Worm (Caenorhabditis elegans) whole organism, late embryonic: ENCODE results near the gene srg-25.

Source experiments
- K02D7.2 ChIP-seq: sonication (generic microtip); optimal IDR thresholded peaks from 2 replicates; lab custom pipeline; 2017; ENCODE audit warnings: mild to moderate bottlenecking, missing genetic modification characterization, missing compliant biosample characterization
- K09A11.1 ChIP-seq: sonication (generic microtip); optimal IDR thresholded peaks from 2 replicates; lab custom pipeline; 2017; ENCODE audit warnings: antibody characterized with exemption, mild to moderate bottlenecking, missing genetic modification characterization, missing compliant biosample characterization; ENCODE audit not compliant: insufficient read depth
- T23F11.4 ChIP-seq: fragments of 200-800 bp; sonication (Bioruptor generic); optimal IDR thresholded peaks from 2 replicates; lab custom pipeline; 2018; ENCODE audit warnings: mild to moderate bottlenecking, missing genetic modification characterization, missing compliant biosample characterization
- ceh-18 ChIP-seq: sonication (generic microtip); optimal IDR thresholded peaks from 2 replicates; lab custom pipeline; 2016; ENCODE audit warnings: missing genetic modification characterization, missing compliant biosample characterization
- ceh-19 ChIP-seq: fragments of 200-800 bp; sonication (Bioruptor generic); optimal IDR thresholded peaks from 2 replicates; lab custom pipeline; 2018; ENCODE audit warnings: mild to moderate bottlenecking, missing genetic modification characterization, missing compliant biosample characterization
- ceh-2 ChIP-seq: sonication (generic microtip); optimal IDR thresholded peaks from 2 replicates; lab custom pipeline; 2016; ENCODE audit warnings: missing genotype, missing genetic modification characterization, missing compliant biosample characterization
- ceh-24 ChIP-seq: sonication (generic microtip); optimal IDR thresholded peaks from 2 replicates; lab custom pipeline; 2016; ENCODE audit warnings: mild to moderate bottlenecking, missing genetic modification characterization, missing compliant biosample characterization
- ceh-31 ChIP-seq: sonication (generic microtip); optimal IDR thresholded peaks from 2 replicates; lab custom pipeline; 2016; ENCODE audit warnings: missing genetic modification characterization, missing compliant biosample characterization
- ceh-45 ChIP-seq: fragments of 200-800 bp; sonication (Bioruptor generic); IDR thresholded peaks from 2 replicates; pipeline ENCODE4 v1.3.6; 2022; ENCODE audit warnings: missing genetic modification reagents, missing genetic modification characterization, missing compliant biosample characterization
- che-1 ChIP-seq: sonication (generic microtip); optimal IDR thresholded peaks from 2 replicates; lab custom pipeline; 2016; ENCODE audit warnings: mild to moderate bottlenecking, missing genetic modification characterization, missing compliant biosample characterization
- dve-1 ChIP-seq: sonication (generic microtip); optimal IDR thresholded peaks from 2 replicates; lab custom pipeline; 2017; ENCODE audit warnings: antibody characterized with exemption, mild to moderate bottlenecking, missing genetic modification characterization, missing compliant biosample characterization
- eyg-1 ChIP-seq: sonication (generic microtip); optimal IDR thresholded peaks from 2 replicates; lab custom pipeline; 2016; ENCODE audit warnings: missing genotype, missing genetic modification characterization, missing compliant biosample characterization
- hlh-6 ChIP-seq: sonication (generic microtip); optimal IDR thresholded peaks from 2 replicates; lab custom pipeline; 2016; ENCODE audit warnings: missing genotype, missing genetic modification characterization, missing compliant biosample characterization
- lim-6 ChIP-seq: sonication (generic microtip); optimal IDR thresholded peaks from 2 replicates; lab custom pipeline; 2016; ENCODE audit warnings: missing genetic modification characterization, missing compliant biosample characterization
- lin-11 ChIP-seq: fragments of 200-800 bp; sonication (Bioruptor generic); optimal IDR thresholded peaks from 2 replicates; lab custom pipeline; 2018; ENCODE audit warnings: mild to moderate bottlenecking, missing genetic modification characterization, missing compliant biosample characterization
- mec-3 ChIP-seq: sonication (generic microtip); optimal IDR thresholded peaks from 2 replicates; lab custom pipeline; 2016; ENCODE audit warnings: borderline replicate concordance, missing genetic modification characterization, missing compliant biosample characterization
- npax-4 ChIP-seq: sonication (generic microtip); optimal IDR thresholded peaks from 2 replicates; lab custom pipeline; 2016; ENCODE audit warnings: missing genetic modification characterization, missing compliant biosample characterization
- odd-2 ChIP-seq: sonication (generic microtip); optimal IDR thresholded peaks from 2 replicates; lab custom pipeline; 2017; ENCODE audit warnings: antibody characterized with exemption, mild to moderate bottlenecking, missing genetic modification characterization, missing compliant biosample characterization
- pha-2 ChIP-seq: sonication (generic microtip); optimal IDR thresholded peaks from 2 replicates; lab custom pipeline; 2017; ENCODE audit warnings: mild to moderate bottlenecking, missing genetic modification characterization, missing compliant biosample characterization
- ref-2 ChIP-seq: sonication (generic microtip); optimal IDR thresholded peaks from 2 replicates; lab custom pipeline; 2016; ENCODE audit warnings: missing genetic modification characterization, missing compliant biosample characterization
- rnt-1 ChIP-seq: sonication (generic microtip); optimal IDR thresholded peaks from 2 replicates; lab custom pipeline; 2016; ENCODE audit warnings: missing genetic modification characterization, missing compliant biosample characterization
- sox-4 ChIP-seq: sonication (generic microtip); optimal IDR thresholded peaks from 2 replicates; lab custom pipeline; 2017; ENCODE audit warnings: mild to moderate bottlenecking, missing genetic modification characterization, inconsistent platforms, missing compliant biosample characterization
- syd-9 ChIP-seq: sonication (generic microtip); optimal IDR thresholded peaks from 2 replicates; lab custom pipeline; 2016; ENCODE audit warnings: mild to moderate bottlenecking, missing genetic modification characterization, moderate library complexity, missing compliant biosample characterization
- tbx-2 ChIP-seq: sonication (generic microtip); optimal IDR thresholded peaks from 2 replicates; lab custom pipeline; 2016; ENCODE audit warnings: missing genetic modification characterization, missing compliant biosample characterization
- ttx-3 ChIP-seq: sonication (generic microtip); optimal IDR thresholded peaks from 2 replicates; lab custom pipeline; 2016; ENCODE audit warnings: missing genetic modification reagents, missing genetic modification characterization, missing compliant biosample characterization
- unc-3 ChIP-seq, 2 experiments: fragments of 200-800 bp in 1 of 2; sonication (Bioruptor generic) in 1 of 2; sonication (generic microtip) in 1 of 2; conservative IDR thresholded peaks in 1 of 2; optimal IDR thresholded peaks in 1 of 2; 2 replicates each; pipeline versions ENCODE4 v1.3.6 to Lab custom; 2016 to 2022; ENCODE audit warnings: missing compliant biosample characterization in 2 of 2, missing genetic modification characterization in 2 of 2, missing genetic modification reagents in 1 of 2
- unc-55 ChIP-seq: sonication (generic microtip); optimal IDR thresholded peaks from 2 replicates; lab custom pipeline; 2017; ENCODE audit warnings: missing biosample characterization, missing genetic modification reagents, missing genetic modification characterization
- unc-86 ChIP-seq: sonication (generic microtip); optimal IDR thresholded peaks from 2 replicates; lab custom pipeline; 2016; ENCODE audit warnings: missing genetic modification characterization, missing compliant biosample characterization
- ztf-16 ChIP-seq: sonication (generic microtip); optimal IDR thresholded peaks from 2 replicates; lab custom pipeline; 2017; ENCODE audit warnings: missing genetic modification characterization, missing compliant biosample characterization

srg-25 gene

DNA sequence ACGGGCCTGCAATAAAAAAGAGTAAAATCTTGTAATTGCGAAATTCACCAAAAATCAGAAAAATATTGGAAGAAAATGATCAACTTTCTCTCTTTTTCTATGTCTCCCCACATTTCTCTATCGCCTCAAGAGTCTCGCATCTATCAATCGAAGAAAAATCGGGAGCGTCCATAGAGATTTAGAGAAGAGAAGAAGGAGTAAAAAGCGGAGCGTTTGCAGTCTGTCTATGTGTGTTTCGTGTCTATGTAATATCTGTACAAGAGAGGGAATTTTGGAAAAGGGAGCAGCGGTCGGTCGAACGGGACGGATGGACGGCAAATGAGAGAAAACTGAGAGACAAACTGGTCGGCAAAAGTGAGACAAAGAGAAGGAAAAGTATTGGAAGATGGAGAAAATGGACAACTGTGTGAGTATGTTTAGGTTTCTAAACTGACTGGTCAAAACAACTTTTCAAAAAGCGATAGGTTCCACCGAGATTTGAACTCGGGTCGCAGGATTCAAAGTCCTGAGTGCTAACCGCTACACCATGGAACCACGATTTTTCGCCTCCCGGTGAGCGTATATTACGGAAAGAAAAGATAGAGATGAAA, 15.5 kb downstream of the srg-25 start:
- TF ChIP-seq eyg-1 (tag; lab: Kevin White, UChicago): no peak
- peak; percentile 1 for TF ChIP-seq ceh-31 (tag; lab: Kevin White, UChicago)
- peak; percentile 24 for TF ChIP-seq sox-4 (tag; lab: Kevin White, UChicago)
- TF ChIP-seq ceh-24 (tag; lab: Kevin White, UChicago): no peak
- peak; percentile 20 for TF ChIP-seq rnt-1 (tag; lab: Kevin White, UChicago)
- TF ChIP-seq ztf-16 (tag; lab: Kevin White, UChicago): no peak
- TF ChIP-seq ceh-18: peak; percentile 22
- TF ChIP-seq dve-1 (tag; lab: Kevin White, UChicago): peak; percentile 5
- peak; percentile 7 for TF ChIP-seq ceh-19 (GFP tag; lab: Kevin White, UChicago)

DNA sequence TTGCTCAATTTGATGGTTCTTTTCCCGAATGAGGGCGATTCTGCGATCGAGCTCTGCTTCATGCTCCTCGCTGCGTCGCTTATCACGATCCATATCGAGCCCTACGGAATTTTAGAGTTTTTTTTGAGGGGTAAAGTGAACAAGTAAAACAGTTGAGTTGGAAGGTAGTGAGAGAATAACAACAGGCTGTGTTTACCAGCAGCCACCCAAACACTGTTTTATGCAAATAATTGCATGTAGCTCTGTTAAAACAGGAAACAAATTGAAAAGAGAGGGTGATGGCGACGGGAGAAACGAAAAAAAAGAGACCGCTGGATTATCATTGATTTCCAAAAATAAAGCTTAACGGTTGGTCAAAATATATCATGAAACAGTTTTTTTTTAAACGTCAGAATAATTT, 17.0 kb downstream of the srg-25 start, which contains the start of gene C10G8.8:
C10G8.8 (minus strand) TSS at position 101 of the 400 bp plus-strand sequence.
- no peak for TF ChIP-seq ref-2 (tag; lab: Kevin White, UChicago)
- TF ChIP-seq ztf-16 (tag; lab: Kevin White, UChicago): no peak
- no peak for TF ChIP-seq ceh-18
- no peak for TF ChIP-seq T23F11.4 (GFP tag; lab: Kevin White, UChicago)
- TF ChIP-seq syd-9 (tag; lab: Kevin White, UChicago): no peak
- TF ChIP-seq npax-4 (tag; lab: Kevin White, UChicago): no peak
- TF ChIP-seq tbx-2 (tag; lab: Kevin White, UChicago): no peak
- no peak for TF ChIP-seq lim-6 (tag; lab: Kevin White, UChicago)

DNA sequence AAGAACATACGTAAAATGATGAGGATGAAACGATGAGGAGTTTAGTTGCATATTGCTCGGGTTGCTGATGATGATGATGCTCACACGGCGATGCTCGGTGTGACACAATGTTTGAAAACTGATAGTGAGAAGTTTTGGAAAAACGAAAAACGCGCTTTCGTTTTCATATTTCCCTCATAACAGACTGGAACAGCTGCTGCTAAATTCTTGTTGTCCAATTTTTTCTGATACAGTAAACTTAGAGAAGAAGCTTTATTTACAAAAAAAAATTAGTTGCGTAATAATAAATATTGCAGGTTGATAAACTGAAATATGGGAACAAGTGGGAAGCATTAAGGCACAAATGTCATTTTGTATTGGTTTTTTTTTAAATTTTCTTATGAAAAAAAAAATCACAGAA, 20.8 kb downstream of the srg-25 start, which contains the start of gene ceh-33:
ceh-33 (minus strand) TSS at position 101 of the 400 bp plus-strand sequence.
- TF ChIP-seq ceh-45 (no peak), ttx-3 (no peak), mec-3 (tag; lab: Kevin White, UChicago) (no peak), tbx-2 (tag; lab: Kevin White, UChicago) (no peak), ceh-2 (tag; lab: Kevin White, UChicago) (no peak), K02D7.2 (tag; lab: Kevin White, UChicago) (no peak), pha-2 (tag; lab: Kevin White, UChicago) (no peak), unc-55 (GFP tag; lab: Kevin White, UChicago) (no peak)

DNA sequence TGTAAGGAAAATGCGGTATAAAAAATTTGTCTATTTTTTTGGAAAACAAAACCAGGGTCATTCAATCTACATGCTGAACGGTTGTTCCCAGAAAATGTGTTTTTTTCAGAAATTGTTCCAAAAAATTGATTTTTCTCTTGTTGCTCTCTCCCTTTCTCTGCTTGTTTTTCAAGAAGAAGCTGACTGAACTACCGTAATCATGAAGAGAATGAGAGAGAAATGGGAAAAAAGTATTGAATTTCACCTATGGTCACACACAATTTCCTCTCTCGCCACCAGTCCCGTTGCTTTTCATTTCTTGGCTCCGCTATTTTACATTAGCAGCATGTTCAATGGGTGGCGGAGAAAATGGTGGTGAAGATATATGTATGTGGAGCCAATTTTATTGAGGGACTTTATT, 22.5 kb downstream of the srg-25 start:
- TF ChIP-seq K09A11.1 (tag; lab: Kevin White, UChicago) (no peak), ceh-19 (GFP tag; lab: Kevin White, UChicago) (peak; percentile 48)

DNA sequence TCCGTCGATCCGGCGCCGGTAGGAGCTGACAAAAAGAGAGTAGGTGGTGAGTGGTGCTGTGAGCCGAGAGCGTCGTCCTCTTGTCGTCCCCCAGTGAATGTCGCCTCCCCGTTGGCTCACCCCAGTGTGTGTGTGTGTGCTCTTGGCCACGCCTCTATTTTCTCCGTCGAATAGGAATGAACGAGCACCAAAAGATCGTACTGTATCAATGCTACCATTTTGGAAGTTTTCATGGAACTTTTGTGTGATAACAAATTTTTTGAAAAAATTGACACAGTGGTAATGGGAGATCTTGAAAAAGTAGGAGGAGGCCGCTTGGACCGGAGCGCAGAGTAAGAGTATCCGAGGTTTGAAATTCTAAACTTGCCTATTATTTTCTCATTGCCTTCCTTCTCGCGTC, 25.8 kb downstream of the srg-25 start, which contains the start of gene ceh-34:
ceh-34 (minus strand) TSS at position 101 of the 400 bp plus-strand sequence.
- TF ChIP-seq unc-86 (tag; lab: Kevin White, UChicago): no peak
- TF ChIP-seq hlh-6 (tag; lab: Kevin White, UChicago): peak; percentile 24

DNA sequence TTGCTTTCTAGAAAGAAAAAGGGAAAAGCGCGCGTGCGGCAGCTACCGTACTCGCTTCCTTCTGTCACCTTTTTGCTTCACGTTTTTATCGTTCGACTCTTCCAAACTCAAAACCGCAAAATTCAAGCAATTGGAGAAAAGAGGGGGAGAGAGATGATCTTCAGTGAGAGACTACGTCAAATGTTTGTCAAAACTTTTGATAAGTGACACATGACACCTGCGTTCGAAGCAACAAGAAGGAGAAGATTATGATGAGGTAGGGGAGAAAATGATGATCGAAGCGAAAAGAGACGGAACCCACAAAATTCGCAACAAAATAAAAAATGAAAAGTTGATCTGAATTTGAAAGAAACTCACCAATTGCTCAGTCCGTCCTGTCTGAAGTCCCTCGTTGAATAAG, 27.0 kb downstream of the srg-25 start:
- TF ChIP-seq tbx-2 (tag; lab: Kevin White, UChicago): no peak
- peak; percentile 68 for TF ChIP-seq unc-55 (GFP tag; lab: Kevin White, UChicago)

DNA sequence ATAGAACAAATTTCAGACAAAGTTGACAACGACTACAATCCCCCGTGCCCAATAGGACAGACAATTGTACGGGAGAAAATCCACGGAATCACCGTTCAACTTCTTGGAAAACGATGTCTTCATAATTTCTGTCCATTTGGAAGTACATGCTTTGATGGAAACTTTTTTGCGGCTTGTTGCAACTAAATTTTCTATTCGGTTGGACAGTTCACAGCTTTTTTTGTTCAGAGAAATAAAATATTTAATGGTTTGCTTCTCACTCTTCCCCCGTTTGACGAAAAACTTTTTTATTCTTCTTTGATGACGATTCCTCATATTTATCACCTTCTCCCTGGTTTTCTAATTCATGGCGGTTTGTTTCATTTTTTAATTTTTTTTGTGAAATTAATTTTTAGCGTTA, 31.2 kb downstream of the srg-25 start, which contains the start of gene C10G8.2:
C10G8.2 (plus strand) TSS at position 301 of the 400 bp plus-strand sequence.
- TF ChIP-seq lin-11 (tag; lab: Kevin White, UChicago) (no peak), unc-3 (GFP tag; conservative IDR thresholded peaks at IDR 0.05; lab: Robert Waterston, UW) (no peak), unc-3 (tag; optimal IDR thresholded peaks at IDR 0.05; lab: Kevin White, UChicago) (no peak), odd-2 (no peak), che-1 (no peak), ztf-16 (tag; lab: Kevin White, UChicago) (no peak)
